Fruit fly (Drosophila melanogaster) whole organism, embryonic: ENCODE data around the gene TTLL6B.

Experiments
- Awh ChIP-seq: fragments of 200-800 bp; sonication (Bioruptor generic); IDR thresholded peaks from 2 replicates; pipeline ENCODE4, ENCODE4 v1.3.6; 2022; ENCODE audit warnings: missing biosample characterization, missing genetic modification characterization
- B-H1 ChIP-seq: fragments of 200-800 bp; sonication (Bioruptor generic); IDR thresholded peaks from 3 replicates; pipeline ENCODE4 v1.3.6; 2022; ENCODE audit warnings: missing biosample characterization, missing genetic modification characterization
- CG10267 ChIP-seq: fragments of 200-800 bp; sonication (Bioruptor generic); optimal IDR thresholded peaks from 2 replicates; lab custom pipeline; 2018; ENCODE audit warnings: missing biosample characterization, mild to moderate bottlenecking, missing genetic modification characterization, moderate library complexity
- CG11456 ChIP-seq: fragments of 200-800 bp; sonication (Bioruptor generic); IDR thresholded peaks from 3 replicates; pipeline ENCODE4 v1.3.6; 2022; ENCODE audit warnings: missing biosample characterization, missing genetic modification characterization
- CG13894 ChIP-seq: fragments of 200-800 bp; sonication (Bioruptor generic); optimal IDR thresholded peaks from 3 replicates; lab custom pipeline; 2018; ENCODE audit warnings: missing biosample characterization, mild to moderate bottlenecking, missing genetic modification characterization, moderate library complexity
- CG1603 ChIP-seq: fragments of 200-800 bp; sonication (Bioruptor generic); optimal IDR thresholded peaks from 2 replicates; lab custom pipeline; 2019; ENCODE audit warnings: missing biosample characterization, mild to moderate bottlenecking, missing genetic modification characterization, moderate library complexity
- CG1832 ChIP-seq: fragments of 200-800 bp; sonication (Bioruptor generic); optimal IDR thresholded peaks from 2 replicates; lab custom pipeline; 2017; ENCODE audit warnings: missing biosample characterization, mild to moderate bottlenecking, missing genetic modification characterization, inconsistent platforms
- CG18476 ChIP-seq: fragments of 200-800 bp; sonication (Bioruptor generic); optimal IDR thresholded peaks from 2 replicates; lab custom pipeline; 2016; ENCODE audit warnings: missing biosample characterization, mild to moderate bottlenecking, missing genetic modification characterization
- CG2875 ChIP-seq: fragments of 200-800 bp; sonication (Bioruptor generic); optimal IDR thresholded peaks from 2 replicates; lab custom pipeline; 2017; ENCODE audit warnings: missing biosample characterization, mild to moderate bottlenecking, missing genetic modification characterization, missing genetic modification reagents
- CG32532 ChIP-seq: fragments of 200-800 bp; sonication (Bioruptor generic); IDR thresholded peaks from 2 replicates; pipeline ENCODE4 v1.3.6; 2022; ENCODE audit warnings: missing biosample characterization, missing genetic modification characterization
- CG3281 ChIP-seq: fragments of 200-800 bp; sonication (Bioruptor generic); optimal IDR thresholded peaks from 3 replicates; lab custom pipeline; 2017; ENCODE audit warnings: missing biosample characterization, mild to moderate bottlenecking, missing genetic modification characterization
- CG3847 ChIP-seq: fragments of 200-800 bp; sonication (Bioruptor generic); IDR thresholded peaks from 2 replicates; pipeline ENCODE4 v1.3.6; 2022; ENCODE audit warnings: missing biosample characterization, missing genetic modification characterization
- CG4404 ChIP-seq: fragments of 200-800 bp; sonication (Bioruptor generic); IDR thresholded peaks from 2 replicates; pipeline ENCODE4 v1.3.6; 2022; ENCODE audit warnings: missing biosample characterization, missing genetic modification characterization
- CG5180 ChIP-seq: fragments of 200-800 bp; sonication (Bioruptor generic); optimal IDR thresholded peaks from 3 replicates; lab custom pipeline; 2017; ENCODE audit warnings: missing biosample characterization, missing genetic modification characterization, mild to moderate bottlenecking, moderate library complexity, missing genetic modification reagents
- CG7963 ChIP-seq: fragments of 200-800 bp; sonication (Bioruptor generic); IDR thresholded peaks from 3 replicates; pipeline ENCODE4 v1.3.6; 2022; ENCODE audit warnings: missing biosample characterization, missing genetic modification characterization; ENCODE audit not compliant: partially characterized antibody
- CG8944 ChIP-seq: fragments of 200-800 bp; sonication (Bioruptor generic); optimal IDR thresholded peaks from 3 replicates; lab custom pipeline; 2016; ENCODE audit warnings: missing biosample characterization, missing genetic modification characterization
- CG9727 ChIP-seq: fragments of 200-800 bp; sonication (Bioruptor generic); optimal IDR thresholded peaks from 3 replicates; lab custom pipeline; 2017; ENCODE audit warnings: missing biosample characterization, mild to moderate bottlenecking, missing genetic modification characterization
- CrebB ChIP-seq: fragments of 200-800 bp; sonication (Bioruptor generic); optimal IDR thresholded peaks from 3 replicates; lab custom pipeline; 2018; ENCODE audit warnings: missing biosample characterization, mild to moderate bottlenecking, missing genetic modification characterization
- Dek ChIP-seq: fragments of 200-800 bp; sonication (Bioruptor generic); optimal IDR thresholded peaks from 3 replicates; lab custom pipeline; 2019; ENCODE audit warnings: missing biosample characterization, mild to moderate bottlenecking, missing genetic modification characterization, moderate library complexity
- Doc3 ChIP-seq: fragments of 200-800 bp; sonication (Bioruptor generic); IDR thresholded peaks from 3 replicates; pipeline ENCODE4 v1.3.6; 2022; ENCODE audit warnings: missing biosample characterization, missing genetic modification characterization; ENCODE audit not compliant: partially characterized antibody
- HmgZ ChIP-seq: fragments of 200-800 bp; sonication (Bioruptor generic); optimal IDR thresholded peaks from 2 replicates; lab custom pipeline; 2018; ENCODE audit warnings: missing biosample characterization, mild to moderate bottlenecking, missing genetic modification characterization
- NFAT ChIP-seq: fragments of 200-800 bp; sonication (Bioruptor generic); IDR thresholded peaks from 2 replicates; pipeline ENCODE4 v1.3.6; 2022; ENCODE audit warnings: missing biosample characterization, missing genetic modification characterization
- Nf-YC ChIP-seq: fragments of 200-800 bp; optimal IDR thresholded peaks from 3 replicates; lab custom pipeline; 2019; ENCODE audit warnings: missing biosample characterization, mild to moderate bottlenecking, missing genetic modification characterization, moderate library complexity
- NfI ChIP-seq: fragments of 200-800 bp; sonication (Bioruptor generic); optimal IDR thresholded peaks from 3 replicates; lab custom pipeline; 2018; ENCODE audit warnings: missing biosample characterization, mild to moderate bottlenecking, missing genetic modification characterization, moderate library complexity
- Rfx ChIP-seq: fragments of 200-800 bp; sonication (Bioruptor generic); IDR thresholded peaks from 2 replicates; pipeline ENCODE4 v1.3.6; 2022; ENCODE audit warnings: missing biosample characterization, missing genetic modification characterization
- Sin3A ChIP-seq: fragments of >200 bp; optimal IDR thresholded peaks from 2 replicates; lab custom pipeline; 2018
- Spps ChIP-seq: fragments of 200-800 bp; sonication (Bioruptor generic); optimal IDR thresholded peaks from 2 replicates; lab custom pipeline; 2018; ENCODE audit warnings: missing biosample characterization, mild to moderate bottlenecking, missing genetic modification characterization
- Sry-δ ChIP-seq: fragments of 200-800 bp; sonication (Bioruptor generic); optimal IDR thresholded peaks from 2 replicates; lab custom pipeline; 2016; ENCODE audit warnings: missing biosample characterization, missing genetic modification characterization
- TFAM ChIP-seq: fragments of 200-800 bp; sonication (Bioruptor generic); optimal IDR thresholded peaks from 2 replicates; lab custom pipeline; 2017; ENCODE audit warnings: missing biosample characterization, missing genetic modification characterization, inconsistent platforms
- cato ChIP-seq: fragments of 200-800 bp; sonication (Bioruptor generic); optimal IDR thresholded peaks from 2 replicates; lab custom pipeline; 2016; ENCODE audit warnings: missing biosample characterization, missing genetic modification characterization, borderline replicate concordance
- dmrt11E ChIP-seq: fragments of 200-800 bp; sonication (Bioruptor generic); optimal IDR thresholded peaks from 3 replicates; lab custom pipeline; 2018; ENCODE audit warnings: missing biosample characterization, mild to moderate bottlenecking, missing genetic modification characterization, moderate library complexity
- en ChIP-seq: fragments of 200-800 bp; sonication (Bioruptor generic); optimal IDR thresholded peaks from 2 replicates; lab custom pipeline; 2016; ENCODE audit warnings: missing biosample characterization, missing genetic modification characterization
- esg ChIP-seq: fragments of 200-800 bp; sonication (Bioruptor generic); conservative IDR thresholded peaks from 2 replicates; pipeline ENCODE4 v1.3.6; 2022; ENCODE audit warnings: missing biosample characterization, missing genetic modification characterization
- gcm ChIP-seq: fragments of 200-800 bp; sonication (Bioruptor generic); optimal IDR thresholded peaks from 2 replicates; lab custom pipeline; 2019; ENCODE audit warnings: missing biosample characterization, mild to moderate bottlenecking, missing genetic modification characterization, moderate library complexity
- gcm2 ChIP-seq: fragments of 200-800 bp; sonication (Bioruptor generic); optimal IDR thresholded peaks from 2 replicates; lab custom pipeline; 2016; ENCODE audit warnings: missing biosample characterization, missing genetic modification characterization
- gfzf ChIP-seq: fragments of 200-800 bp; sonication (Bioruptor generic); optimal IDR thresholded peaks from 2 replicates; lab custom pipeline; 2016; ENCODE audit warnings: missing biosample characterization, mild to moderate bottlenecking, missing genetic modification characterization, moderate library complexity
- grn ChIP-seq: fragments of 200-800 bp; sonication (Bioruptor generic); optimal IDR thresholded peaks from 3 replicates; lab custom pipeline; 2017; ENCODE audit warnings: missing biosample characterization, missing genetic modification characterization
- hbn ChIP-seq: fragments of 200-800 bp; sonication (Bioruptor generic); IDR thresholded peaks from 2 replicates; pipeline ENCODE4 v1.3.6; 2022; ENCODE audit warnings: missing biosample characterization, missing genetic modification characterization; ENCODE audit not compliant: partially characterized antibody
- hth ChIP-seq: fragments of >200 bp; optimal IDR thresholded peaks from 2 replicates; lab custom pipeline; 2017; ENCODE audit warnings: inconsistent platforms
- nerfin-2 ChIP-seq: fragments of 200-800 bp; sonication (Bioruptor generic); IDR thresholded peaks from 2 replicates; pipeline ENCODE4 v1.3.6; 2022; ENCODE audit warnings: missing biosample characterization, missing genetic modification characterization; ENCODE audit not compliant: partially characterized antibody
- pros ChIP-seq: fragments of 200-800 bp; sonication (Bioruptor generic); optimal IDR thresholded peaks from 3 replicates; lab custom pipeline; 2019; ENCODE audit warnings: missing biosample characterization, mild to moderate bottlenecking, missing genetic modification characterization, moderate library complexity
- psq ChIP-seq: fragments of 200-800 bp; sonication (Bioruptor generic); optimal IDR thresholded peaks from 2 replicates; lab custom pipeline; 2017; ENCODE audit warnings: missing biosample characterization, missing genetic modification characterization
- pum ChIP-seq: fragments of 200-800 bp; sonication (Bioruptor generic); optimal IDR thresholded peaks from 2 replicates; lab custom pipeline; 2016; ENCODE audit warnings: missing biosample characterization, missing genetic modification characterization
- rib ChIP-seq: fragments of 200-800 bp; sonication (Bioruptor generic); IDR thresholded peaks from 2 replicates; pipeline ENCODE4 v1.3.6; 2022; ENCODE audit warnings: missing biosample characterization, missing genetic modification characterization
- scrt ChIP-seq: fragments of 200-800 bp; sonication (Bioruptor generic); optimal IDR thresholded peaks from 2 replicates; lab custom pipeline; 2018; ENCODE audit warnings: missing biosample characterization, mild to moderate bottlenecking, missing genetic modification characterization, moderate library complexity
- tio ChIP-seq: fragments of 200-800 bp; sonication (Bioruptor generic); optimal IDR thresholded peaks from 2 replicates; lab custom pipeline; 2017; ENCODE audit warnings: missing biosample characterization, missing genetic modification characterization, inconsistent platforms
- tx ChIP-seq: fragments of 200-800 bp; sonication (Bioruptor generic); optimal IDR thresholded peaks from 2 replicates; lab custom pipeline; 2016; ENCODE audit warnings: missing biosample characterization, missing genetic modification characterization
- wek ChIP-seq: fragments of 200-800 bp; sonication (Bioruptor generic); optimal IDR thresholded peaks from 3 replicates; lab custom pipeline; 2018; ENCODE audit warnings: missing biosample characterization, mild to moderate bottlenecking, missing genetic modification characterization, moderate library complexity
- yki ChIP-seq: fragments of >200 bp; optimal IDR thresholded peaks from 3 replicates; lab custom pipeline; 2018
- zfh2 ChIP-seq: fragments of 200-800 bp; sonication (Bioruptor generic); optimal IDR thresholded peaks from 2 replicates; lab custom pipeline; 2016; ENCODE audit warnings: missing biosample characterization, missing genetic modification characterization

The TTLL6B gene

dm6 chr3R:27253136-27253920 lies 2.5 kb upstream of the TTLL6B start, which contains the start of gene pll (continued):
- TF ChIP-seq zfh2 (GFP tag; lab: Kevin White, UChicago): peak; percentile 66
- TF ChIP-seq esg (GFP tag; lab: Robert Waterston, UW): peak; percentile 83
- peak; percentile 89 for TF ChIP-seq CG3847 (GFP tag; lab: Robert Waterston, UW)
- TF ChIP-seq Sin3A (lab: Kevin White, UChicago): peak; percentile 91
- TF ChIP-seq pros (GFP tag; lab: Kevin White, UChicago): no peak
- peak; percentile 81 for TF ChIP-seq CG4404 (GFP tag; lab: Robert Waterston, UW)
- TF ChIP-seq rib (GFP tag; lab: Robert Waterston, UW): peak; percentile 63; the same call in 1 of the 2 replicates
- peak; percentile 84 for TF ChIP-seq Awh (GFP tag; lab: Robert Waterston, UW)
- TF ChIP-seq CG1603: peak; percentile 71
- TF ChIP-seq Dek (tag; lab: Kevin White, UChicago): peak; percentile 78
- peak; percentile 72 for TF ChIP-seq gcm (GFP tag; lab: Kevin White, UChicago)
- no peak for TF ChIP-seq CG13894 (tag; lab: Kevin White, UChicago)
- peak; percentile 95 for TF ChIP-seq CG11456 (GFP tag; lab: Robert Waterston, UW)
- TF ChIP-seq HmgZ: peak; percentile 85
- TF ChIP-seq pum (GFP tag; lab: Kevin White, UChicago): peak; percentile 58
- peak; percentile 93 for TF ChIP-seq Rfx
- TF ChIP-seq wek (GFP tag; lab: Kevin White, UChicago): no peak
- TF ChIP-seq dmrt11E (tag; lab: Kevin White, UChicago): peak; percentile 72
- TF ChIP-seq scrt (GFP tag; lab: Kevin White, UChicago): peak; percentile 99
- TF ChIP-seq yki (lab: Kevin White, UChicago): no peak
- peak; percentile 63 for TF ChIP-seq CG3281
- peak; percentile 37 for TF ChIP-seq psq (GFP tag; lab: Kevin White, UChicago)
- peak; percentile 71 for TF ChIP-seq Nf-YC (tag; lab: Kevin White, UChicago)
- TF ChIP-seq tx (GFP tag; lab: Kevin White, UChicago): peak; percentile 65
- no peak for TF ChIP-seq hth (lab: Kevin White, UChicago)
- TF ChIP-seq B-H1 (GFP tag; lab: Robert Waterston, UW): peak; percentile 90
- peak; percentile 82 for TF ChIP-seq CG9727 (GFP tag; lab: Kevin White, UChicago)
- TF ChIP-seq gfzf (GFP tag; lab: Kevin White, UChicago): peak; percentile 94
- TF ChIP-seq Spps (tag; lab: Kevin White, UChicago): peak; percentile 57
- TF ChIP-seq CG2875 (GFP tag; lab: Kevin White, UChicago): no peak
- no peak for TF ChIP-seq CG5180 (GFP tag; lab: Kevin White, UChicago)
- peak; percentile 44; the same call in 1 of the 2 replicates for TF ChIP-seq hbn (GFP tag; lab: Robert Waterston, UW)
- TF ChIP-seq NFAT (GFP tag; lab: Robert Waterston, UW): peak; percentile 95
- peak; percentile 80 for TF ChIP-seq CG10267
- no peak for TF ChIP-seq Doc3
- peak; percentile 54 for TF ChIP-seq gcm2 (GFP tag; lab: Kevin White, UChicago)
- no peak for TF ChIP-seq cato
- peak; percentile 93 for TF ChIP-seq CG32532 (GFP tag; lab: Robert Waterston, UW)
- TF ChIP-seq en (GFP tag; lab: Kevin White, UChicago): peak; percentile 22
- peak; percentile 64 for TF ChIP-seq CG8944 (GFP tag; lab: Kevin White, UChicago)
- peak; percentile 40 for TF ChIP-seq CrebB (tag; lab: Kevin White, UChicago)
- TF ChIP-seq CG18476 (GFP tag; lab: Kevin White, UChicago): peak; percentile 70
- TF ChIP-seq CG1832 (GFP tag; lab: Kevin White, UChicago): no peak
- TF ChIP-seq Sry-δ (GFP tag; lab: Kevin White, UChicago): peak; percentile 82
- TF ChIP-seq NfI (GFP tag; lab: Kevin White, UChicago): peak; percentile 83
- TF ChIP-seq grn (GFP tag; lab: Kevin White, UChicago): no peak
- no peak for TF ChIP-seq TFAM (GFP tag; lab: Kevin White, UChicago)
- no peak for TF ChIP-seq nerfin-2
- no peak for TF ChIP-seq CG7963 (GFP tag; lab: Robert Waterston, UW)
- no peak for TF ChIP-seq tio (GFP tag; lab: Kevin White, UChicago)
